Worm (Caenorhabditis elegans): Measurements from ENCODE around the gene T24C12.1.

The T24C12.1 gene

DNA sequence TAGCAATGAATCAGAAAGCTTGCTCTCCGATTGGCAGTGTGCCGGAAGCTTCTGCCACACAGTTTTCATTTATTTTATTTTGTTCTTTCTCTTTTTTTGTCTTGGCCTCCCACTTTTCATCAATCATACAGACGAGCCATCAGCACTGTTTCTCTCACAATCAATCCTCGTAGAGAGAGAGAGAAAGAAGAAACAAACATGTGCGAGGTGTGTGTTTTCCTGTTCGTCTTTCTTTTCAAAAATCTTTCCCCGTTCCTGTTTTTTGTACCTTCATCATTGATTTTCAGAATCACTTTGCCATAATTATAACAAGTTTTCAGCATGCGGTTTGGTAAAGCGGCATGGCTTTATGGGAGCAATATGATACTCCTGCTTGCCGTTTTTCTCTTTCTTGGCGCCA is at the start of gene T24C12.1:
Gene T24C12.1, plus strand, starts transcription at position 301 of the 400 bp plus-strand sequence.
- TF ChIP-seq R02D3.7 (tag; optimal IDR thresholded peaks at IDR 0.05) (no peak), pha-4 (tag; optimal IDR thresholded peaks at IDR 0.05) (no peak), nhr-76 (tag; optimal IDR thresholded peaks at IDR 0.05) (no peak), ceh-9 (tag; optimal IDR thresholded peaks at IDR 0.05) (no peak), nhr-28 (tag; optimal IDR thresholded peaks at IDR 0.05) (no peak), fkh-10 (GFP tag; optimal IDR thresholded peaks at IDR 0.05) (no peak)

DNA sequence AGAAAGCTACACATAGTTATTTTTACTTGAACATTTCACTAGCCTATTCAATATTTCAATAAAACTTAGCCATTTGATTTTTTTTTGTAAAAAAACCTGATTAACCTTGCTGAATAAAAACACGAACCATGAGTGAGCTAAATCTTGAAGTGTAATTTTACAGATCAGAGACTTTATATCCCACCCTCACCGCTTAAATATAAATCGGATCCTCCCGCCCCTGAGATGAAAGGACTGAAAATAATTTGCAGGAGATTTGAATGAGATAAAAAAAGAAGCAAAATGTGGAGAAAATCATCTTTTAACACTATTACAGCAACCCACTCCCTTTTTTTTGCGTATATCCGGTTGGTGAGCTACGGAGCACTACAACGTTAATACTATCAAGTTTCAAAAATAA is 49.2 kb upstream of the T24C12.1 start, which contains the start of gene npax-2:
Gene npax-2, minus strand, starts transcription at position 101 of the 400 bp plus-strand sequence.
- TF ChIP-seq lin-15B (tag; optimal IDR thresholded peaks at IDR 0.05) (no peak), nhr-23 (tag; optimal IDR thresholded peaks at IDR 0.05) (no peak), daf-12 (tag; optimal IDR thresholded peaks at IDR 0.05) (no peak), elt-1 (tag; optimal IDR thresholded peaks at IDR 0.05) (no peak), fkh-2 (tag; optimal IDR thresholded peaks at IDR 0.05) (no peak), egl-5 (tag; optimal IDR thresholded peaks at IDR 0.05) (no peak), elt-3 (tag; optimal IDR thresholded peaks at IDR 0.05) (no peak)

DNA sequence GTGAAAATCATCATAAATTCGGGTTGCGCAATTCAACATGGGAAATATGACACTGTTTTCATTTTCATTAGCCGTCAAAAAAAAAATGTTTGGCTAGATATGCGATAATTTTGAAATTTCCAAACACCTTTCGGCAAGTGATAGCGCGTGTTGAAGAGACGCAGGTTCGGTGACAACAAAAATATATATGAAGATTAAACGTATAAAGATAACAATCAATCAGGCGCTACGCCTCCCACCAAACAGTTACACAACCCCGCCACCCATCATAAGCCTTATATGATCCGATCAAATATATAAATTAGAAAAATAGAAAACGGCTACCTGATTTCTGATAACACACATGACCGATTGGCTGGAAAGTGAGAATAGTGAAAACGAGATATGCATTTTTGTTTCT is 47.2 kb upstream of the T24C12.1 start:
- TF ChIP-seq nhr-25 (tag; optimal IDR thresholded peaks at IDR 0.05), result no peak
- TF ChIP-seq skn-1 (tag; optimal IDR thresholded peaks at IDR 0.05), result no peak

DNA sequence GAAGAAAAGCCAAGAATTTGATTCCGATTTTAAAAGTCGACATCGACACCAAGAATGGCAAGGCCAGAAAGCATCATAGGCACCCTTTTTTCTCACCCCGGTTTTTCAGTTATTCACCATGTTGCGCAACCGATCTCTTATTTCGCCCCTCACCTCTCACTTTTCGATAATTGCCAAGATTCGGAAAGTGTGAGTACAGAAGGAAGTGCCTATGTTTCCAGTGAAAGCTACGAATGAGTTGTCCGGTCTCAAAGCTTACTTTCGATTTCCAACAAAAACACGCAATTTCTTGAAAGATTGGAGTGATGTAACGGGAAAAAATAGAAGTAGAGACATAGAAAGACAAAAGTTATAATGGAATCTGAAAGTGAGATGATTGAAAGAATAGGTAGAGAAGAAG is 45.5 kb upstream of the T24C12.1 start:
- TF ChIP-seq fkh-2 (tag; optimal IDR thresholded peaks at IDR 0.05) (no peak), sea-2 (GFP tag; optimal IDR thresholded peaks at IDR 0.05) (no peak), nhr-67 (tag; optimal IDR thresholded peaks at IDR 0.05) (no peak), skn-1 (tag; optimal IDR thresholded peaks at IDR 0.05) (no peak), ceh-82 (tag; optimal IDR thresholded peaks at IDR 0.05) (no peak), lsy-12 (tag; optimal IDR thresholded peaks at IDR 0.05) (no peak), nhr-25 (tag; optimal IDR thresholded peaks at IDR 0.05) (no peak), zag-1 (tag; optimal IDR thresholded peaks at IDR 0.05) (no peak), ZK546.5 (tag; optimal IDR thresholded peaks at IDR 0.05) (no peak), ztf-4 (tag; optimal IDR thresholded peaks at IDR 0.05) (no peak), pqm-1 (tag; optimal IDR thresholded peaks at IDR 0.05) (no peak), lin-39 (tag; optimal IDR thresholded peaks at IDR 0.05) (no peak), nhr-77 (tag; optimal IDR thresholded peaks at IDR 0.05) (no peak), nhr-76 (tag; optimal IDR thresholded peaks at IDR 0.05) (no peak), nfya-1 (tag; optimal IDR thresholded peaks at IDR 0.05; ENCODE audit: insufficient read depth) (no peak), ceh-9 (tag; optimal IDR thresholded peaks at IDR 0.05) (no peak), tbx-2 (tag; optimal IDR thresholded peaks at IDR 0.05) (no peak), daf-12 (tag; optimal IDR thresholded peaks at IDR 0.05) (no peak), nhr-28 (tag; optimal IDR thresholded peaks at IDR 0.05) (no peak)

DNA sequence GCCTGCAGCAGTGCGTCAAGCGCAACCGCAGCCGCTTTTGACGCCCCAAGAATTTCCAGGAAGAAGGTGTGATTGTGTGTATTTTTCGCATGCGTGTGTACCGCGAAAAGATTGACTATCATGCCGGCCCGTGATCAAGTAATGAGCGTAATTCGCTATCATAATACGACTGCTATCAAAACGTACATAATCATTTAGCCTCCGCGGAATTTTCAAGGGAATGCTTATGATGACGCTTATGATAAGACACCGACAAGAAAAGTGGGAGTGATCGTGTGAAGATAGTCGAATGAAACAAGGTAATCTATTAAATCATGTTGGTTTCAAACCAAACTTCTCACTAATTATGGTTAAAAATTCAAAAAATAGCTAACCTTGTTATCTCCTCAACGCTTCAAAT is 41.4 kb upstream of the T24C12.1 start:
- TF ChIP-seq ceh-82 (tag; optimal IDR thresholded peaks at IDR 0.05) (no peak), snpc-4 (tag; optimal IDR thresholded peaks at IDR 0.05) (no peak), elt-1 (tag; optimal IDR thresholded peaks at IDR 0.05) (no peak), mdl-1 (tag; optimal IDR thresholded peaks at IDR 0.05) (no peak), jun-1 (tag; optimal IDR thresholded peaks at IDR 0.05) (no peak), ztf-11 (tag; optimal IDR thresholded peaks at IDR 0.05) (no peak), mml-1 (tag; optimal IDR thresholded peaks at IDR 0.05) (no peak), nhr-25 (tag; optimal IDR thresholded peaks at IDR 0.05) (peak; percentile 42), elt-2 (tag; optimal IDR thresholded peaks at IDR 0.05) (peak; percentile 40), pqm-1 (tag; optimal IDR thresholded peaks at IDR 0.05) (no peak), nhr-76 (tag; optimal IDR thresholded peaks at IDR 0.05) (no peak), nhr-11 (tag; optimal IDR thresholded peaks at IDR 0.05) (no peak), fkh-10 (GFP tag; optimal IDR thresholded peaks at IDR 0.05) (no peak)

DNA sequence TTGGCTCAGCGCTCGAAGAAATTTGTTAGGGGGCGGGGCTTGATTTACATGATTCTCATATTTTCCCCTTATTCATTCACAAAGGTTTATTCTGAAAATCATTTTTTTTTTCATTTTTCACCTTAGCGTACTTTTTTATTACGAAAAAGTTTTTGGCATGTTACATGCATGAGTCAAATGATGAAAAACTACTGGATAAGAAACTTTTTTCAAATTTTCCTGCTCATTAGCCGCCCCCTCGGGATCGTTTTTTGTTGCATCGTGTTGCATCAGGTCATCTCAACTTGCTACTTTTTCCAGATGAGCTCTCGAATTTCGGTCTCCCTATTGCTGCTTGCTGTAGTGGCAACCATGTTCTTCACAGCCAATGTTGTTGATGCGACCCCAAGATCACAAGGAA is 36.2 kb upstream of the T24C12.1 start, which contains the start of gene pdf-2:
Gene pdf-2, plus strand, starts transcription at position 301 of the 400 bp plus-strand sequence.
- TF ChIP-seq lin-39 (tag; optimal IDR thresholded peaks at IDR 0.05) (no peak), nhr-77 (tag; optimal IDR thresholded peaks at IDR 0.05) (no peak), ceh-28 (tag; optimal IDR thresholded peaks at IDR 0.05) (no peak), ceh-9 (tag; optimal IDR thresholded peaks at IDR 0.05) (no peak), elt-1 (tag; optimal IDR thresholded peaks at IDR 0.05) (no peak), nhr-67 (tag; optimal IDR thresholded peaks at IDR 0.05) (no peak), snpc-4 (tag; optimal IDR thresholded peaks at IDR 0.05) (no peak), mdl-1 (tag; optimal IDR thresholded peaks at IDR 0.05) (no peak), nhr-237 (tag; optimal IDR thresholded peaks at IDR 0.05) (no peak), R02D3.7 (tag; optimal IDR thresholded peaks at IDR 0.05) (no peak), unc-39 (tag; optimal IDR thresholded peaks at IDR 0.05) (no peak), skn-1 (tag; optimal IDR thresholded peaks at IDR 0.05) (no peak), nfya-1 (tag; optimal IDR thresholded peaks at IDR 0.05; ENCODE audit: insufficient read depth) (no peak), fkh-2 (tag; optimal IDR thresholded peaks at IDR 0.05) (no peak)

Data from whole organism, L3 larva.